Worm (Caenorhabditis elegans): Measurements from ENCODE around the gene str-168.

- TF ChIP-seq elt-1 (tag; optimal IDR thresholded peaks at IDR 0.05): no peak
- TF ChIP-seq fos-1 (tag; optimal IDR thresholded peaks at IDR 0.05): no peak
- TF ChIP-seq nhr-11 (tag; optimal IDR thresholded peaks at IDR 0.05): no peak
- no peak for TF ChIP-seq zag-1 (tag; optimal IDR thresholded peaks at IDR 0.05)
- TF ChIP-seq nhr-77 (tag; optimal IDR thresholded peaks at IDR 0.05): no peak
- TF ChIP-seq nhr-237 (tag; optimal IDR thresholded peaks at IDR 0.05): no peak
- no peak for TF ChIP-seq nfya-1 (tag; optimal IDR thresholded peaks at IDR 0.05; ENCODE audit: insufficient read depth)
Measured at ce11 chrIV:4941681-4942080, 2.9 kb downstream of the str-168 start, which contains the start of gene Y9C9A.5.

Measured in whole organism, L3 larva.